Worm (Caenorhabditis elegans): ENCODE results near the gene Y57G11C.30.

Gene Y57G11C.30

ce11 chrIV:14981311-14981710, 42.6 kb downstream of the Y57G11C.30 start, which contains the start of gene atln-2:
atln-2 (plus strand) TSS chrIV:14981611.
- TF ChIP-seq cog-1 (tag; optimal IDR thresholded peaks at IDR 0.05) (no peak), klf-2 (GFP tag; conservative IDR thresholded peaks at IDR 0.05) (no peak), tab-1 (GFP tag; IDR thresholded peaks at IDR 0.05) (no peak), med-1 (GFP tag; optimal IDR thresholded peaks at IDR 0.05; ENCODE audit: insufficient read depth) (no peak), ref-1 (GFP tag; conservative IDR thresholded peaks at IDR 0.05) (no peak)

ce11 chrIV:14985019-14985418, 46.3 kb downstream of the Y57G11C.30 start:
- TF ChIP-seq ref-1 (GFP tag; conservative IDR thresholded peaks at IDR 0.05): no peak
- TF ChIP-seq klf-2 (GFP tag; conservative IDR thresholded peaks at IDR 0.05): no peak
- TF ChIP-seq ztf-29 (GFP tag; IDR thresholded peaks at IDR 0.05): no peak
- no peak for TF ChIP-seq ztf-23 (GFP tag; IDR thresholded peaks at IDR 0.05)
- TF ChIP-seq med-1 (GFP tag; optimal IDR thresholded peaks at IDR 0.05; ENCODE audit: insufficient read depth): no peak
- no peak for TF ChIP-seq cog-1 (tag; optimal IDR thresholded peaks at IDR 0.05)
- no peak for TF ChIP-seq tab-1 (GFP tag; IDR thresholded peaks at IDR 0.05)
- TF ChIP-seq T22C8.4 (GFP tag; IDR thresholded peaks at IDR 0.05): no peak
- TF ChIP-seq flt-1 (GFP tag; IDR thresholded peaks at IDR 0.05): no peak

- no peak for TF ChIP-seq flt-1 (GFP tag; IDR thresholded peaks at IDR 0.05)
- no peak for TF ChIP-seq ref-1 (GFP tag; conservative IDR thresholded peaks at IDR 0.05)
- no peak for TF ChIP-seq ztf-23 (GFP tag; IDR thresholded peaks at IDR 0.05)
- no peak for TF ChIP-seq med-1 (GFP tag; optimal IDR thresholded peaks at IDR 0.05; ENCODE audit: insufficient read depth)
- no peak for TF ChIP-seq T22C8.4 (GFP tag; IDR thresholded peaks at IDR 0.05)
- TF ChIP-seq klf-2 (GFP tag; conservative IDR thresholded peaks at IDR 0.05): no peak
- no peak for TF ChIP-seq cog-1 (tag; optimal IDR thresholded peaks at IDR 0.05)
- no peak for TF ChIP-seq tab-1 (GFP tag; IDR thresholded peaks at IDR 0.05)
- TF ChIP-seq ztf-29 (GFP tag; IDR thresholded peaks at IDR 0.05): no peak
Observed at ce11 chrIV:14985859-14986258, 47.2 kb downstream of the Y57G11C.30 start.

ce11 chrIV:14986684-14987083, 48.0 kb downstream of the Y57G11C.30 start, which contains the start of gene dpy-4:
dpy-4 (minus strand) TSS chrIV:14986784.
- TF ChIP-seq ztf-23 (GFP tag; IDR thresholded peaks at IDR 0.05) (no peak), klf-2 (GFP tag; conservative IDR thresholded peaks at IDR 0.05) (no peak)

All from whole organism, midembryonic.